Fruit fly (Drosophila melanogaster) S2 (cell line): ENCODE data around the gene Fit2.
A peak's percentile ranks its signal among the peaks of the same experiment; 100 is the strongest.

Source experiments
- CG8478 ChIP-seq: fragments of >200 bp; optimal IDR thresholded peaks from 2 replicates; lab custom pipeline; 2018
- CTCF ChIP-seq, 2 experiments: fragments of >200 bp; optimal IDR thresholded peaks; 2 replicates each; lab custom pipeline; 2018

- TF ChIP-seq CG8478 (lab: Kevin White, UChicago) (no peak), CTCF (optimal IDR thresholded peaks at IDR 0.05; lab: Kevin White, UChicago) (peak; percentile 1 to 14)
These were observed 18.3 kb downstream of the Fit2 start, which contains the start of the genes scaf6 and Papst2 for dm6 chr3L:17042297-17042921.
